Worm (Caenorhabditis elegans) whole organism, mixed stage, embryonic: ENCODE measurements around the gene abhd-12.

Source experiments
- blmp-1 ChIP-seq: fragments of 150-350 bp; optimal IDR thresholded peaks from 2 replicates; lab custom pipeline; 2014; ENCODE audit warnings: missing biosample characterization, missing genetic modification characterization
- nhr-12 ChIP-seq: fragments of 150-350 bp; optimal IDR thresholded peaks from 2 replicates; lab custom pipeline; 2014; ENCODE audit warnings: missing biosample characterization, missing genetic modification characterization
- unc-39 ChIP-seq: fragments of 150-350 bp; optimal IDR thresholded peaks from 2 replicates; lab custom pipeline; 2014; ENCODE audit warnings: missing biosample characterization, missing genetic modification characterization
- ztf-11 ChIP-seq: fragments of 150-350 bp; optimal IDR thresholded peaks from 2 replicates; lab custom pipeline; 2014; ENCODE audit warnings: missing biosample characterization, missing genetic modification characterization

DNA sequence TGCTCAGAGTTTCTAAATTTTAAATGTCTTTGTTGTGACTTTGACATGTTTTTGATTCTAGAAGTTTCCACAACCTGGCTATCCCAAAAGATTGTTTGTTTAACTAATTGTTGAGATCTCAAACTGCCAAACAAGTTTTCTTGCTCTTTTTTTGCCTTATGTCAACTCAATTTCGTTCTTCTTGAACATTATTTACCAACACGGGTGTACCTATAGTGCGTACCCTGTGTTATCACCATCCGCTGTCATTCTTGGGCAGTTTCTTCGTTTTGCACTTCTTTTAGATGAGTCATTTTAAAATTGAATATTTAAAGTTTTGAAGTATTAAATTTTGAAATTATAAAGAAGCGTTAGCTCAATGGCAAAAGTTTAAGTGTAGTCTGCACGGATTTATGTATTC, 33.2 kb downstream of the abhd-12 start, which contains the start of gene sptl-2:
- no peak for TF ChIP-seq nhr-12
- TF ChIP-seq unc-39, result no peak
- no peak for TF ChIP-seq blmp-1 (tag; lab: Kevin White, UChicago)
- TF ChIP-seq ztf-11, result no peak
